Fruit fly (Drosophila melanogaster) whole organism, embryonic: ENCODE measurements around the gene CG7739.
A peak's percentile ranks its signal among the peaks of the same experiment; 100 is the strongest.

Source experiments
- ATbp ChIP-seq: fragments of 200-800 bp; sonication (Bioruptor generic); optimal IDR thresholded peaks from 2 replicates; lab custom pipeline; 2017; ENCODE audit warnings: missing biosample characterization, mild to moderate bottlenecking, missing genetic modification characterization, missing genetic modification reagents
- Aef1 ChIP-seq: fragments of 200-800 bp; sonication (Bioruptor generic); IDR thresholded peaks from 3 replicates; pipeline ENCODE4 v1.3.6; 2022; ENCODE audit warnings: missing biosample characterization, missing genetic modification characterization
- Atf6 ChIP-seq: fragments of 200-800 bp; sonication (Bioruptor generic); IDR thresholded peaks from 2 replicates; pipeline ENCODE4 v1.3.6; 2022; ENCODE audit warnings: missing biosample characterization, missing genetic modification characterization
- CG10147 ChIP-seq: fragments of 200-800 bp; sonication (Bioruptor generic); optimal IDR thresholded peaks from 2 replicates; lab custom pipeline; 2019; ENCODE audit warnings: missing biosample characterization, mild to moderate bottlenecking, missing genetic modification characterization, moderate library complexity
- CG10366 ChIP-seq: fragments of 200-800 bp; sonication (Bioruptor generic); IDR thresholded peaks from 2 replicates; pipeline ENCODE4 v1.3.6; 2022; ENCODE audit warnings: missing biosample characterization, missing genetic modification characterization
- CG10462 ChIP-seq: fragments of 200-800 bp; sonication (Bioruptor generic); optimal IDR thresholded peaks from 2 replicates; lab custom pipeline; 2016; ENCODE audit warnings: missing biosample characterization, missing genetic modification characterization
- CG12155 ChIP-seq: fragments of 200-800 bp; sonication (Bioruptor generic); optimal IDR thresholded peaks from 3 replicates; lab custom pipeline; 2016; ENCODE audit warnings: missing biosample characterization, missing genetic modification characterization
- CG12236 ChIP-seq: fragments of 200-800 bp; sonication (Bioruptor generic); optimal IDR thresholded peaks from 2 replicates; lab custom pipeline; 2016; ENCODE audit warnings: missing biosample characterization, missing genetic modification characterization
- CG13287 ChIP-seq: fragments of 200-800 bp; sonication (Bioruptor generic); IDR thresholded peaks from 2 replicates; pipeline ENCODE4 v1.3.6; 2022; ENCODE audit warnings: missing biosample characterization, missing genetic modification characterization; ENCODE audit not compliant: partially characterized antibody
- CG13424 ChIP-seq: fragments of 200-800 bp; sonication (Bioruptor generic); optimal IDR thresholded peaks from 2 replicates; lab custom pipeline; 2019; ENCODE audit warnings: missing biosample characterization, mild to moderate bottlenecking, missing genetic modification characterization, moderate library complexity
- CG14965 ChIP-seq: fragments of 200-800 bp; sonication (Bioruptor generic); optimal IDR thresholded peaks from 2 replicates; lab custom pipeline; 2016; ENCODE audit warnings: missing biosample characterization, missing genetic modification characterization, borderline replicate concordance
- CG15601 ChIP-seq: fragments of 200-800 bp; sonication (Bioruptor generic); optimal IDR thresholded peaks from 3 replicates; lab custom pipeline; 2019; ENCODE audit warnings: missing biosample characterization, mild to moderate bottlenecking, missing genetic modification characterization, moderate library complexity
- CG17912 ChIP-seq: fragments of 200-800 bp; sonication (Bioruptor generic); optimal IDR thresholded peaks from 2 replicates; lab custom pipeline; 2018; ENCODE audit warnings: missing biosample characterization, mild to moderate bottlenecking, missing genetic modification characterization
- CG1792 ChIP-seq: fragments of 200-800 bp; sonication (Bioruptor generic); optimal IDR thresholded peaks from 2 replicates; lab custom pipeline; 2016; ENCODE audit warnings: missing biosample characterization, missing genetic modification characterization
- CG18619 ChIP-seq: fragments of 200-800 bp; sonication (Bioruptor generic); optimal IDR thresholded peaks from 3 replicates; lab custom pipeline; 2017; ENCODE audit warnings: missing biosample characterization, mild to moderate bottlenecking, missing genetic modification characterization
- CG33213 ChIP-seq: fragments of 200-800 bp; sonication (Bioruptor generic); optimal IDR thresholded peaks from 3 replicates; lab custom pipeline; 2016; ENCODE audit warnings: missing biosample characterization, missing genetic modification characterization
- CG4282 ChIP-seq: fragments of 200-800 bp; sonication (Bioruptor generic); optimal IDR thresholded peaks from 2 replicates; lab custom pipeline; 2016; ENCODE audit warnings: missing biosample characterization, missing genetic modification characterization
- CG4360 ChIP-seq: fragments of 200-800 bp; sonication (Bioruptor generic); IDR thresholded peaks from 2 replicates; pipeline ENCODE4 v1.3.6; 2022; ENCODE audit warnings: missing biosample characterization, missing genetic modification characterization
- CG6813 ChIP-seq: fragments of 200-800 bp; sonication (Bioruptor generic); optimal IDR thresholded peaks from 2 replicates; lab custom pipeline; 2017; ENCODE audit warnings: missing biosample characterization, missing genetic modification characterization, mild to moderate bottlenecking, moderate library complexity, missing genetic modification reagents
- CG8089 ChIP-seq: fragments of 200-800 bp; sonication (Bioruptor generic); optimal IDR thresholded peaks from 3 replicates; lab custom pipeline; 2016; ENCODE audit warnings: missing biosample characterization, missing genetic modification characterization
- CG9797 ChIP-seq: fragments of 200-800 bp; sonication (Bioruptor generic); optimal IDR thresholded peaks from 3 replicates; lab custom pipeline; 2018; ENCODE audit warnings: missing biosample characterization, mild to moderate bottlenecking, missing genetic modification characterization
- CG9817 ChIP-seq: fragments of 200-800 bp; sonication (Bioruptor generic); optimal IDR thresholded peaks from 2 replicates; lab custom pipeline; 2018; ENCODE audit warnings: missing biosample characterization, mild to moderate bottlenecking, missing genetic modification characterization, moderate library complexity
- CTCF ChIP-seq: fragments of 200-800 bp; sonication (Bioruptor generic); optimal IDR thresholded peaks from 2 replicates; lab custom pipeline; 2017; ENCODE audit warnings: missing biosample characterization, mild to moderate bottlenecking, missing genetic modification characterization, moderate library complexity
- Dll ChIP-seq: fragments of 200-800 bp; sonication (Bioruptor generic); IDR thresholded peaks from 4 replicates; pipeline ENCODE4 v1.3.6; 2022; ENCODE audit warnings: missing biosample characterization, missing genetic modification characterization; ENCODE audit not compliant: partially characterized antibody
- Doc3 ChIP-seq: fragments of 200-800 bp; sonication (Bioruptor generic); IDR thresholded peaks from 3 replicates; pipeline ENCODE4 v1.3.6; 2022; ENCODE audit warnings: missing biosample characterization, missing genetic modification characterization; ENCODE audit not compliant: partially characterized antibody
- Dp ChIP-seq: fragments of 200-800 bp; sonication (Bioruptor generic); optimal IDR thresholded peaks from 2 replicates; lab custom pipeline; 2018; ENCODE audit warnings: missing biosample characterization, mild to moderate bottlenecking, missing genetic modification characterization, moderate library complexity
- E2f2 ChIP-seq: fragments of 200-800 bp; sonication (Bioruptor generic); IDR thresholded peaks from 2 replicates; pipeline ENCODE4 v1.3.6; 2022; ENCODE audit warnings: missing biosample characterization, missing genetic modification characterization
- ERR ChIP-seq: fragments of 200-800 bp; sonication (Bioruptor generic); optimal IDR thresholded peaks from 2 replicates; lab custom pipeline; 2016; ENCODE audit warnings: missing biosample characterization, missing genetic modification characterization
- HLH4C ChIP-seq: fragments of 200-800 bp; sonication (Bioruptor generic); IDR thresholded peaks from 3 replicates; pipeline ENCODE4 v1.3.6; 2022; ENCODE audit warnings: missing biosample characterization, missing genetic modification characterization; ENCODE audit not compliant: partially characterized antibody
- HmgZ ChIP-seq: fragments of 200-800 bp; sonication (Bioruptor generic); optimal IDR thresholded peaks from 2 replicates; lab custom pipeline; 2018; ENCODE audit warnings: missing biosample characterization, mild to moderate bottlenecking, missing genetic modification characterization
- MBD-R2 ChIP-seq: fragments of 200-800 bp; sonication (Bioruptor generic); IDR thresholded peaks from 2 replicates; pipeline ENCODE4 v1.3.6; 2022; ENCODE audit warnings: missing biosample characterization, missing genetic modification characterization
- MESR4 ChIP-seq: fragments of 200-800 bp; sonication (Bioruptor generic); optimal IDR thresholded peaks from 2 replicates; lab custom pipeline; 2018; ENCODE audit warnings: missing biosample characterization, mild to moderate bottlenecking, missing genetic modification characterization, moderate library complexity
- Med ChIP-seq: fragments of 200-800 bp; sonication (Bioruptor generic); peaks from one replicate; lab custom pipeline; 2016; ENCODE audit warnings: missing biosample characterization, missing genetic modification characterization, mild to moderate bottlenecking, inconsistent platforms, moderate library complexity
- Nf-YA ChIP-seq: fragments of 200-800 bp; sonication (Bioruptor generic); IDR thresholded peaks from 2 replicates; pipeline ENCODE4 v1.3.6; 2022; ENCODE audit warnings: missing biosample characterization, missing genetic modification characterization
- Xrp1 ChIP-seq: fragments of 200-800 bp; sonication (Bioruptor generic); IDR thresholded peaks from 2 replicates; pipeline ENCODE4 v1.3.6; 2022; ENCODE audit warnings: missing biosample characterization, missing genetic modification characterization
- aop ChIP-seq: fragments of 200-800 bp; sonication (Bioruptor generic); IDR thresholded peaks from 2 replicates; pipeline ENCODE4 v1.3.6; 2022; ENCODE audit warnings: missing biosample characterization, missing genetic modification characterization
- btn ChIP-seq: fragments of 200-800 bp; sonication (Bioruptor generic); optimal IDR thresholded peaks from 2 replicates; lab custom pipeline; 2016; ENCODE audit warnings: missing biosample characterization, missing genetic modification characterization
- crp ChIP-seq, 2 experiments: fragments of 200-800 bp; sonication (Bioruptor generic); optimal IDR thresholded peaks; 2 replicates in 1 of 2; 3 replicates in 1 of 2; lab custom pipeline; 2017; ENCODE audit warnings: missing biosample characterization in 2 of 2, missing genetic modification characterization in 2 of 2, mild to moderate bottlenecking in 1 of 2, moderate library complexity in 1 of 2
- disco-r ChIP-seq: fragments of 200-800 bp; sonication (Bioruptor generic); optimal IDR thresholded peaks from 2 replicates; lab custom pipeline; 2016; ENCODE audit warnings: missing biosample characterization, missing genetic modification characterization
- fd3F ChIP-seq: fragments of 200-800 bp; sonication (Bioruptor generic); optimal IDR thresholded peaks from 2 replicates; lab custom pipeline; 2018; ENCODE audit warnings: missing biosample characterization, mild to moderate bottlenecking, missing genetic modification characterization, moderate library complexity
- grau ChIP-seq: fragments of 200-800 bp; optimal IDR thresholded peaks from 3 replicates; lab custom pipeline; 2019; ENCODE audit warnings: missing biosample characterization, mild to moderate bottlenecking, missing genetic modification characterization, moderate library complexity
- inv ChIP-seq: fragments of 200-800 bp; sonication (Bioruptor generic); IDR thresholded peaks from 2 replicates; pipeline ENCODE4 v1.3.6; 2022; ENCODE audit warnings: missing biosample characterization, missing genetic modification characterization; ENCODE audit not compliant: partially characterized antibody
- jumu ChIP-seq: fragments of 200-800 bp; sonication (Bioruptor generic); optimal IDR thresholded peaks from 3 replicates; lab custom pipeline; 2016; ENCODE audit warnings: missing biosample characterization, missing genetic modification characterization
- lmd ChIP-seq: fragments of 200-800 bp; sonication (Bioruptor generic); IDR thresholded peaks from 2 replicates; pipeline ENCODE4 v1.3.6; 2022; ENCODE audit warnings: missing biosample characterization, missing genetic modification characterization
- lola ChIP-seq, 3 experiments: fragments of >200 bp in 2 of 3; fragments of 200-800 bp in 1 of 3; sonication (Bioruptor generic) in 1 of 3; optimal IDR thresholded peaks; 2 replicates each; lab custom pipeline; 2017 to 2019; ENCODE audit warnings: missing biosample characterization in 3 of 3, missing genetic modification characterization in 3 of 3, mild to moderate bottlenecking in 1 of 3, moderate library complexity in 1 of 3
- oc ChIP-seq: fragments of 200-800 bp; sonication (Bioruptor generic); optimal IDR thresholded peaks from 2 replicates; lab custom pipeline; 2018; ENCODE audit warnings: missing biosample characterization, mild to moderate bottlenecking, missing genetic modification characterization, moderate library complexity
- pho ChIP-seq: fragments of 200-800 bp; sonication (Bioruptor generic); optimal IDR thresholded peaks from 2 replicates; lab custom pipeline; 2016; ENCODE audit warnings: missing biosample characterization, missing genetic modification characterization
- pros ChIP-seq: fragments of 200-800 bp; sonication (Bioruptor generic); optimal IDR thresholded peaks from 3 replicates; lab custom pipeline; 2019; ENCODE audit warnings: missing biosample characterization, mild to moderate bottlenecking, missing genetic modification characterization, moderate library complexity
- pzg ChIP-seq: fragments of 200-800 bp; sonication (Bioruptor generic); optimal IDR thresholded peaks from 3 replicates; lab custom pipeline; 2018; ENCODE audit warnings: missing biosample characterization, mild to moderate bottlenecking, missing genetic modification characterization, moderate library complexity
- zen2 ChIP-seq: fragments of 200-800 bp; sonication (Bioruptor generic); IDR thresholded peaks from 3 replicates; pipeline ENCODE4 v1.3.6; 2022; ENCODE audit warnings: missing biosample characterization, missing genetic modification characterization; ENCODE audit not compliant: partially characterized antibody

Gene CG7739

dm6 chr3L:15580487-15580886 lies 17.6 kb upstream of the CG7739 start, which contains the start of the genes mrn and CG12301 (continued):
- TF ChIP-seq crp (GFP tag; optimal IDR thresholded peaks at IDR 0.05; lab: Kevin White, UChicago): peak; percentile 49 to 89
- TF ChIP-seq Nf-YA (GFP tag; lab: Robert Waterston, UW): no peak
- no peak for TF ChIP-seq ERR (GFP tag; lab: Kevin White, UChicago)
- peak; percentile 81 for TF ChIP-seq CG10366 (GFP tag; lab: Robert Waterston, UW)
- TF ChIP-seq HmgZ (tag; lab: Kevin White, UChicago): peak; percentile 77
- TF ChIP-seq oc: no peak
- TF ChIP-seq aop (GFP tag; lab: Robert Waterston, UW): no peak
- peak; percentile 94 for TF ChIP-seq lmd (GFP tag; lab: Robert Waterston, UW)
- peak; percentile 67 for TF ChIP-seq CG9817
- TF ChIP-seq CG17912 (GFP tag; lab: Kevin White, UChicago): no peak
- peak; percentile 81 for TF ChIP-seq Atf6
- peak; percentile 55 for TF ChIP-seq CG9797 (GFP tag; lab: Kevin White, UChicago)

- TF ChIP-seq fd3F (GFP tag; lab: Kevin White, UChicago) (no peak), pros (GFP tag; lab: Kevin White, UChicago) (no peak), Dll (peak; percentile 46; the same call in 2 of the 4 replicates), Doc3 (GFP tag; lab: Robert Waterston, UW) (peak; percentile 28; the same call in 1 of the 3 replicates), CG18619 (GFP tag; lab: Kevin White, UChicago) (no peak), HLH4C (GFP tag; lab: Robert Waterston, UW) (no peak), E2f2 (GFP tag; lab: Robert Waterston, UW) (peak; percentile 58; the same call in 1 of the 2 replicates), MESR4 (GFP tag; lab: Kevin White, UChicago) (peak; percentile 55), CG14965 (GFP tag; lab: Kevin White, UChicago) (no peak), CG4282 (no peak), Med (no peak), pzg (GFP tag; lab: Kevin White, UChicago) (peak; percentile 11), CG15601 (no peak), Dp (GFP tag; lab: Kevin White, UChicago) (peak; percentile 52), CTCF (GFP tag; lab: Kevin White, UChicago) (no peak), CG13424 (tag; lab: Kevin White, UChicago) (no peak), Xrp1 (GFP tag; lab: Robert Waterston, UW) (no peak), CG12236 (GFP tag; lab: Kevin White, UChicago) (no peak), zen2 (GFP tag; lab: Robert Waterston, UW) (0 out of 3 replicates have a peak, but pooled peaks have one; percentile 48), CG1792 (GFP tag; lab: Kevin White, UChicago) (no peak), ATbp (GFP tag; lab: Kevin White, UChicago) (no peak), jumu (no peak), CG8089 (GFP tag; lab: Kevin White, UChicago) (no peak), grau (no peak), MBD-R2 (GFP tag; lab: Robert Waterston, UW) (peak; percentile 37; the same call in 1 of the 2 replicates), inv (GFP tag; lab: Robert Waterston, UW) (no peak), CG13287 (GFP tag; lab: Robert Waterston, UW) (no peak; the same call in 1 of the 2 replicates), CG10147 (GFP tag; lab: Kevin White, UChicago) (no peak), CG4360 (no peak), CG6813 (GFP tag; lab: Kevin White, UChicago) (no peak), btn (no peak), lola (GFP tag; optimal IDR thresholded peaks at IDR 0.05; lab: Kevin White, UChicago) (no peak), disco-r (GFP tag; lab: Kevin White, UChicago) (no peak), CG10462 (GFP tag; lab: Kevin White, UChicago) (no peak), Aef1 (no peak), CG12155 (GFP tag; lab: Kevin White, UChicago) (no peak), CG33213 (GFP tag; lab: Kevin White, UChicago) (no peak), pho (GFP tag; lab: Kevin White, UChicago) (no peak)
Measured at dm6 chr3L:15576357-15576756, 13.5 kb upstream of the CG7739 start, which contains the start of gene Ufsp2. Ufsp2 (plus strand) TSS chr3L:15576570.
